Worm (Caenorhabditis elegans): ENCODE data around the gene F49E12.7.

F49E12.7 gene

DNA sequence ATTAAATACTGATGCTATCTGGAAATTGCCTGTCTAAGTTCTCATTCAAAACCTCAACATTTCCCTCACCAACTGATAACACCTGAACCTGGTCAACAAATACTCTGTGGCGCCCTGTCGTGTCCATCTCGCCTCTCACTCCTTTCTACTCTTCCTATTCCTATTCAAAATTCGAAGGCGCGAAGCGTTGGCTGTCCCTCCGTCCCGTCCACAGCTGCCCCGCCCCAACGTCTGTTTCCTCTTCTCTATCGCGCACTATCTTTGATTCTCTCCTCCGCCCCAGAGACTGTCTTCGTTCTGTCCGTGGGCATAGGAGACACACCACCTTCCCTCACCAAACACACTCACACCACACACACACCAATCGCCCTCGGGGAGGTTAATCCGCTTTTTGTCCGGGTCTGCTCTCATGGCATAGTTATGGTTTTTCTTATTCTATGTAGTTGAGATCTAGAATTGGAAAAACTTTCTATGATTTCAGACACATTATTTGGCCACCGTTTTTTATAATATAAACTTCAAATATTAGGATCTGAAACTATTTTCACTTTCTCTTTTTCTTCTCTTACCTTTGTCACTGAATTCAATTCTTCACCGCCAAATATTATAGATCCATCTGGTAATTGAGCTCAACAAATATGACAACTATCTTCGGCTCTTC, 16.2 kb upstream of the F49E12.7 start, which contains the start of gene efl-3:
efl-3 (plus strand) TSS at position 611 of the 661 bp plus-strand sequence.
- no peak for TF ChIP-seq mdl-1 (tag; optimal IDR thresholded peaks at IDR 0.05)
- TF ChIP-seq dve-1 (tag; optimal IDR thresholded peaks at IDR 0.05; ENCODE audit: insufficient read depth) = peak; percentile 42
- TF ChIP-seq php-3 (GFP tag; IDR thresholded peaks at IDR 0.05) = 0 out of 2 replicates have a peak, but pooled peaks have one; percentile 23
- TF ChIP-seq nhr-237 (tag; optimal IDR thresholded peaks at IDR 0.05) = no peak
- TF ChIP-seq unc-62 (GFP tag; optimal IDR thresholded peaks at IDR 0.05 in 1 of 2) = peak in 1 of 2 experiments; percentile 27
- TF ChIP-seq unc-62 (tag; optimal IDR thresholded peaks at IDR 0.05) = no peak
- TF ChIP-seq Y48G9A.11 (GFP tag; IDR thresholded peaks at IDR 0.05) = no peak
- no peak for TF ChIP-seq F44E2.7 (GFP tag; IDR thresholded peaks at IDR 0.05)
- TF ChIP-seq set-16 (GFP tag; IDR thresholded peaks at IDR 0.05) = 0 out of 2 replicates have a peak, but pooled peaks have one; percentile 25
- no peak for TF ChIP-seq daf-16 (GFP tag; optimal IDR thresholded peaks at IDR 0.05)
- peak; percentile 77 for TF ChIP-seq daf-16 (tag; optimal IDR thresholded peaks at IDR 0.05)
- no peak for TF ChIP-seq snpc-1.2 (GFP tag; IDR thresholded peaks at IDR 0.05)
- no peak for TF ChIP-seq daf-12 (tag; optimal IDR thresholded peaks at IDR 0.05)
- TF ChIP-seq skn-1 (tag; optimal IDR thresholded peaks at IDR 0.05) = no peak
- peak; percentile 21 for TF ChIP-seq pqm-1 (tag; optimal IDR thresholded peaks at IDR 0.05)
- TF ChIP-seq nhr-28 (tag; optimal IDR thresholded peaks at IDR 0.05) = peak; percentile 20
- TF ChIP-seq daf-8 (GFP tag; IDR thresholded peaks at IDR 0.05) = no peak
- TF ChIP-seq hlh-11 (tag; optimal IDR thresholded peaks at IDR 0.05) = peak; percentile 75

DNA sequence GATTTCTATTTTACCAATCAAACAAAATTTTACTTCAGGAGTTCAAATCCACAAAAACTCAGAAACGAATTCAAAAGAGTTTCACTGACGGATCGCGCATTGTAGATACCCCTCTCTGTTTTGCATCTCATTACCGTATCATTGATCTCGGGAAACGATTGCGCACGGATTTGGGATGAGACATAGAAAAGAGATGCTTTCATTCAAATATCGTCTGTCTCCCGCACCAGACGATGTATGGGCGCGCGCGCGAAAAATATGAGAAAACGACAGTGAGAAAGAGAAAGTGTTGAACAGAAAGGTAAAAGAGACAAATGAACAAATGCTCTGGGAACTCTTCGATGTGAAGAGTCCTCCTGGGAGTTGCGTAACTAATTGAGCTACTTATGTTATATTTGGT, 15.1 kb upstream of the F49E12.7 start:
- TF ChIP-seq mes-2 (tag; optimal IDR thresholded peaks at IDR 0.05; ENCODE audit: poor library complexity, severe bottlenecking) (no peak), nhr-76 (tag; optimal IDR thresholded peaks at IDR 0.05) (no peak), attf-4 (tag; optimal IDR thresholded peaks at IDR 0.05) (no peak), zip-2 (tag; optimal IDR thresholded peaks at IDR 0.05) (no peak), unc-39 (tag; optimal IDR thresholded peaks at IDR 0.05) (no peak), mxl-2 (GFP tag; conservative IDR thresholded peaks at IDR 0.05) (no peak), nhr-41 (GFP tag; IDR thresholded peaks at IDR 0.05) (no peak)

DNA sequence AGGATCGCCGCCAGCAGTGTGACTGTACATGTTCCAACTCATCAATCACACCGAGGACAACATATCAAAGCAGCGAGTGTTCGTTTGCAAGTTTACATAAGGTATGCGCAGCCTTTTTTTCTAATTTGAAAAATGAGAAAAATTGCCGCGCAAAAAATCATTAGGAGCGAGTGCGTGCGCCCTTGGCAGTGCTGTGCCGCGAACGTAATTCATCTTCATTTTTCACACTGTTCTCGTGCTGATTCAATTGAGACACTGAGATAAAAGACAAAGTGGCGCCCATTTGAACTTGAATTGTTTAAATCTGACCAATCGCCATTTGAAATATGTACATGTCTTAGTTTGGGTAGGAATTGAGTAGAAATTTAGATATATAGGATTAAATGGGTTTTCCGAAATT, 13.6 kb upstream of the F49E12.7 start:
- TF ChIP-seq daf-8 (GFP tag; IDR thresholded peaks at IDR 0.05) = no peak
- TF ChIP-seq ceh-28 (tag; optimal IDR thresholded peaks at IDR 0.05) = no peak
- no peak for TF ChIP-seq saeg-2 (GFP tag; IDR thresholded peaks at IDR 0.05)
- peak; percentile 32 for TF ChIP-seq nhr-25 (tag; optimal IDR thresholded peaks at IDR 0.05; ENCODE audit: borderline replicate concordance, insufficient read depth)
- TF ChIP-seq Y105C5A.15 (GFP tag; IDR thresholded peaks at IDR 0.05) = no peak
- no peak for TF ChIP-seq F37D6.2 (tag; optimal IDR thresholded peaks at IDR 0.05)
- no peak for TF ChIP-seq mxl-2 (GFP tag; conservative IDR thresholded peaks at IDR 0.05)
- peak in 1 of 2 experiments; percentile 80 for TF ChIP-seq unc-62 (GFP tag; optimal IDR thresholded peaks at IDR 0.05 in 1 of 2)
- TF ChIP-seq unc-62 (tag; optimal IDR thresholded peaks at IDR 0.05) = no peak

DNA sequence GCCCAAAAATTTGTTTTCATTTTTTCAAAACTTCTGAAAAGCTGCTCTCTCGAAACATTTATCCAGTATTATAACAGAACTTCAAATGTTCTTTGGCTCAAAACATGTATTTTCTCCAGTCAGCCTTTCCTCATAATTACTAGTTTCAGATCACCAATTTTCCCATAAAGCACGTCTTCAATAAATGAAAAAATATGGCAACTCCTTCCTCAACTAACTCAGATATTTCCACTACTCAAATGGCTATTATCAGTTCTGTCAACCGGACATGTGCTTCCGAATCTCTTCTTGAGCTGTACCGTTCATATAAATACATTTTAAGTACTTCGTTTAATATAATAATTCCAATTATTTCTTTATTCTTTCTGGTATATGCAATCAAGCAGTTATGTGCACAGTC, 11.6 kb upstream of the F49E12.7 start, which contains the start of gene sra-13:
sra-13 (plus strand) TSS at position 195 of the 400 bp plus-strand sequence.
- TF ChIP-seq unc-62 (GFP tag; optimal IDR thresholded peaks at IDR 0.05 in 1 of 2) = peak in 1 of 2 experiments; percentile 93
- TF ChIP-seq unc-62 (tag; optimal IDR thresholded peaks at IDR 0.05) = no peak
- no peak for TF ChIP-seq F26F4.8 (GFP tag; conservative IDR thresholded peaks at IDR 0.05)
- TF ChIP-seq egl-27 (tag; optimal IDR thresholded peaks at IDR 0.05) = no peak
- TF ChIP-seq nhr-28 (tag; optimal IDR thresholded peaks at IDR 0.05) = no peak
- no peak for TF ChIP-seq mxl-2 (GFP tag; conservative IDR thresholded peaks at IDR 0.05)

DNA sequence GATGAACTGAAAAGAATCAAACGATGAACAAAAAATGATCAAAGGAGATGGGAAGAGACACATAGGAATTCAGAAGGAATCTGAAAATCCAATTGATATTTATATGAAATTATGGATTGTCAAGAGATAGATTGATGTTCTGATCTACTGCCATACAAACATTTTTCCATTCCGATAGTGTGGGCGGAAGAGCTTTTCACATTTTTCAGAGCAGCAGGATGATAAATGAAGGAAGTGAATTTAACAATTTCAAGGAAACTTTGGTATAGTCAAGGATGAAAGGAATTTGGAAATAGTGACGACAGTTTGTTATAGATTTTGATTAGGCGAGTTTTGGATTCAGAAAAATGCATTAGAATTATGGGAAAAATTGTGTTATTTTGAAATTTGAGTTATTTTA, 9.4 kb upstream of the F49E12.7 start, which contains the start of gene ubc-24:
ubc-24 (plus strand) TSS at position 301 of the 400 bp plus-strand sequence.
- TF ChIP-seq spr-1 (tag; optimal IDR thresholded peaks at IDR 0.05) (no peak), zip-11 (GFP tag; IDR thresholded peaks at IDR 0.05) (no peak), unc-39 (tag; optimal IDR thresholded peaks at IDR 0.05) (no peak), lin-39 (tag; optimal IDR thresholded peaks at IDR 0.05) (no peak), unc-62 (GFP tag; optimal IDR thresholded peaks at IDR 0.05 in 1 of 2) (no peak), unc-62 (tag; optimal IDR thresholded peaks at IDR 0.05) (no peak), daf-12 (tag; optimal IDR thresholded peaks at IDR 0.05) (no peak), mdl-1 (tag; optimal IDR thresholded peaks at IDR 0.05) (no peak), duxl-1 (tag; optimal IDR thresholded peaks at IDR 0.05; ENCODE audit: poor library complexity) (no peak), nhr-28 (tag; optimal IDR thresholded peaks at IDR 0.05) (no peak), nhr-10 (tag; optimal IDR thresholded peaks at IDR 0.05) (no peak), F26F4.8 (GFP tag; conservative IDR thresholded peaks at IDR 0.05) (no peak), Y75B8A.6 (GFP tag; IDR thresholded peaks at IDR 0.05) (no peak), rbr-2 (tag; optimal IDR thresholded peaks at IDR 0.05) (no peak), nhr-25 (tag; optimal IDR thresholded peaks at IDR 0.05; ENCODE audit: borderline replicate concordance, insufficient read depth) (no peak)
